Fruit fly (Drosophila melanogaster) whole organism, embryonic: ENCODE results near the gene spel1.

ENCODE experiments used
- Aef1 ChIP-seq: fragments of 200-800 bp; sonication (Bioruptor generic); IDR thresholded peaks from 3 replicates; pipeline ENCODE4 v1.3.6; 2022; ENCODE audit warnings: missing biosample characterization, missing genetic modification characterization
- Asciz ChIP-seq: fragments of 200-800 bp; sonication (Bioruptor generic); optimal IDR thresholded peaks from 2 replicates; lab custom pipeline; 2017; ENCODE audit warnings: missing biosample characterization, mild to moderate bottlenecking, missing genetic modification characterization, missing genetic modification reagents
- B-H1 ChIP-seq: fragments of 200-800 bp; sonication (Bioruptor generic); IDR thresholded peaks from 3 replicates; pipeline ENCODE4 v1.3.6; 2022; ENCODE audit warnings: missing biosample characterization, missing genetic modification characterization
- BEAF-32 ChIP-seq: fragments of 200-800 bp; sonication (Bioruptor generic); optimal IDR thresholded peaks from 3 replicates; lab custom pipeline; 2017; ENCODE audit warnings: missing biosample characterization, missing genetic modification characterization, mild to moderate bottlenecking, moderate library complexity, missing genetic modification reagents
- CG11695 ChIP-seq: fragments of 200-800 bp; sonication (Bioruptor generic); IDR thresholded peaks from 3 replicates; pipeline ENCODE4 v1.3.6; 2022; ENCODE audit warnings: missing biosample characterization, missing genetic modification characterization
- CG12942 ChIP-seq: fragments of 200-800 bp; sonication (Bioruptor generic); optimal IDR thresholded peaks from 3 replicates; lab custom pipeline; 2016; ENCODE audit warnings: missing biosample characterization, missing genetic modification characterization
- CG13287 ChIP-seq: fragments of 200-800 bp; sonication (Bioruptor generic); IDR thresholded peaks from 2 replicates; pipeline ENCODE4 v1.3.6; 2022; ENCODE audit warnings: missing biosample characterization, missing genetic modification characterization; ENCODE audit not compliant: partially characterized antibody
- CG14710 ChIP-seq: fragments of 200-800 bp; sonication (Bioruptor generic); optimal IDR thresholded peaks from 3 replicates; lab custom pipeline; 2019; ENCODE audit warnings: missing biosample characterization, mild to moderate bottlenecking, missing genetic modification characterization, moderate library complexity
- CG15514 ChIP-seq: fragments of 200-800 bp; sonication (Bioruptor generic); optimal IDR thresholded peaks from 3 replicates; lab custom pipeline; 2017; ENCODE audit warnings: missing biosample characterization, missing genetic modification characterization, mild to moderate bottlenecking, moderate library complexity, missing genetic modification reagents
- CG16779 ChIP-seq: fragments of 200-800 bp; sonication (Bioruptor generic); IDR thresholded peaks from 2 replicates; pipeline ENCODE4 v1.3.6; 2022; ENCODE audit warnings: missing biosample characterization, missing genetic modification characterization
- CG16813 ChIP-seq: fragments of 200-800 bp; sonication (Bioruptor generic); IDR thresholded peaks from 3 replicates; pipeline ENCODE4 v1.3.6; 2022; ENCODE audit warnings: missing biosample characterization, missing genetic modification characterization; ENCODE audit not compliant: partially characterized antibody
- CG17186 ChIP-seq: fragments of 200-800 bp; sonication (Bioruptor generic); optimal IDR thresholded peaks from 3 replicates; lab custom pipeline; 2017; ENCODE audit warnings: missing biosample characterization, missing genetic modification reagents, missing genetic modification characterization
- CG17568 ChIP-seq: fragments of 200-800 bp; sonication (Bioruptor generic); optimal IDR thresholded peaks from 2 replicates; lab custom pipeline; 2018; ENCODE audit warnings: missing biosample characterization, mild to moderate bottlenecking, missing genetic modification characterization, moderate library complexity
- CG17912 ChIP-seq: fragments of 200-800 bp; sonication (Bioruptor generic); optimal IDR thresholded peaks from 2 replicates; lab custom pipeline; 2018; ENCODE audit warnings: missing biosample characterization, mild to moderate bottlenecking, missing genetic modification characterization
- CG4360 ChIP-seq: fragments of 200-800 bp; sonication (Bioruptor generic); IDR thresholded peaks from 2 replicates; pipeline ENCODE4 v1.3.6; 2022; ENCODE audit warnings: missing biosample characterization, missing genetic modification characterization
- CG4707 ChIP-seq: fragments of 200-800 bp; sonication (Bioruptor generic); optimal IDR thresholded peaks from 2 replicates; lab custom pipeline; 2018; ENCODE audit warnings: missing biosample characterization, mild to moderate bottlenecking, missing genetic modification characterization, moderate library complexity
- CG6272 ChIP-seq: fragments of 200-800 bp; sonication (Bioruptor generic); IDR thresholded peaks from 2 replicates; pipeline ENCODE4 v1.3.6; 2022; ENCODE audit warnings: missing biosample characterization, missing genetic modification characterization
- CG7786 ChIP-seq: fragments of 200-800 bp; sonication (Bioruptor generic); optimal IDR thresholded peaks from 2 replicates; lab custom pipeline; 2016; ENCODE audit warnings: missing biosample characterization, missing genetic modification characterization
- CG7928 ChIP-seq: fragments of 200-800 bp; sonication (Bioruptor generic); optimal IDR thresholded peaks from 2 replicates; lab custom pipeline; 2017; ENCODE audit warnings: missing biosample characterization, mild to moderate bottlenecking, missing genetic modification characterization
- CG9797 ChIP-seq: fragments of 200-800 bp; sonication (Bioruptor generic); optimal IDR thresholded peaks from 3 replicates; lab custom pipeline; 2018; ENCODE audit warnings: missing biosample characterization, mild to moderate bottlenecking, missing genetic modification characterization
- Hmx ChIP-seq: fragments of 200-800 bp; sonication (Bioruptor generic); optimal IDR thresholded peaks from 2 replicates; lab custom pipeline; 2016; ENCODE audit warnings: missing biosample characterization, missing genetic modification characterization
- Hr39 ChIP-seq: fragments of >200 bp; optimal IDR thresholded peaks from 2 replicates; lab custom pipeline; 2017
- MESR4 ChIP-seq: fragments of 200-800 bp; sonication (Bioruptor generic); optimal IDR thresholded peaks from 2 replicates; lab custom pipeline; 2018; ENCODE audit warnings: missing biosample characterization, mild to moderate bottlenecking, missing genetic modification characterization, moderate library complexity
- Mad ChIP-seq: fragments of 200-800 bp; sonication (Bioruptor generic); optimal IDR thresholded peaks from 2 replicates; lab custom pipeline; 2016; ENCODE audit warnings: missing biosample characterization, missing genetic modification characterization
- NK7.1 ChIP-seq: fragments of 200-800 bp; sonication (Bioruptor generic); optimal IDR thresholded peaks from 3 replicates; lab custom pipeline; 2016; ENCODE audit warnings: missing biosample characterization, missing genetic modification characterization
- Nf-YA ChIP-seq: fragments of 200-800 bp; sonication (Bioruptor generic); IDR thresholded peaks from 2 replicates; pipeline ENCODE4 v1.3.6; 2022; ENCODE audit warnings: missing biosample characterization, missing genetic modification characterization
- Nf-YB ChIP-seq: fragments of 200-800 bp; sonication (Bioruptor generic); optimal IDR thresholded peaks from 3 replicates; lab custom pipeline; 2019; ENCODE audit warnings: missing biosample characterization, mild to moderate bottlenecking, missing genetic modification characterization, moderate library complexity
- NfI ChIP-seq: fragments of 200-800 bp; sonication (Bioruptor generic); optimal IDR thresholded peaks from 3 replicates; lab custom pipeline; 2018; ENCODE audit warnings: missing biosample characterization, mild to moderate bottlenecking, missing genetic modification characterization, moderate library complexity
- Scr ChIP-seq: fragments of 200-800 bp; sonication (Bioruptor generic); IDR thresholded peaks from 2 replicates; pipeline ENCODE4 v1.3.6; 2022; ENCODE audit warnings: missing biosample characterization, missing genetic modification characterization; ENCODE audit not compliant: partially characterized antibody
- amos ChIP-seq: fragments of 200-800 bp; sonication (Bioruptor generic); IDR thresholded peaks from 2 replicates; pipeline ENCODE4 v1.3.6; 2022; ENCODE audit warnings: missing biosample characterization, missing genetic modification characterization; ENCODE audit not compliant: partially characterized antibody
- ase ChIP-seq: fragments of 200-800 bp; sonication (Bioruptor generic); IDR thresholded peaks from 3 replicates; pipeline ENCODE4 v1.3.6; 2022; ENCODE audit warnings: missing biosample characterization, missing genetic modification characterization
- bab2 ChIP-seq: fragments of 200-800 bp; sonication (Bioruptor generic); optimal IDR thresholded peaks from 2 replicates; lab custom pipeline; 2016; ENCODE audit warnings: missing biosample characterization, missing genetic modification characterization
- bsh ChIP-seq, 2 experiments: fragments of 200-800 bp; sonication (Bioruptor generic); optimal IDR thresholded peaks; 2 replicates each; lab custom pipeline; 2017 to 2018; ENCODE audit warnings: mild to moderate bottlenecking in 2 of 2, missing biosample characterization in 2 of 2, missing genetic modification characterization in 2 of 2, moderate library complexity in 1 of 2
- cato ChIP-seq: fragments of 200-800 bp; sonication (Bioruptor generic); optimal IDR thresholded peaks from 2 replicates; lab custom pipeline; 2016; ENCODE audit warnings: missing biosample characterization, missing genetic modification characterization, borderline replicate concordance
- chm ChIP-seq: fragments of 200-800 bp; sonication (Bioruptor generic); IDR thresholded peaks from 2 replicates; pipeline ENCODE4 v1.3.6; 2022; ENCODE audit warnings: missing biosample characterization, missing genetic modification characterization
- fd96Cb ChIP-seq: fragments of 200-800 bp; sonication (Bioruptor generic); optimal IDR thresholded peaks from 2 replicates; lab custom pipeline; 2018; ENCODE audit warnings: missing biosample characterization, mild to moderate bottlenecking, missing genetic modification characterization, moderate library complexity
- gce ChIP-seq: fragments of 200-800 bp; sonication (Bioruptor generic); IDR thresholded peaks from 3 replicates; pipeline ENCODE4 v1.3.6; 2022; ENCODE audit warnings: missing biosample characterization, missing genetic modification characterization
- ham ChIP-seq: fragments of 200-800 bp; sonication (Bioruptor generic); IDR thresholded peaks from 2 replicates; pipeline ENCODE4 v1.3.6; 2022; ENCODE audit warnings: missing biosample characterization, missing genetic modification characterization
- jigr1 ChIP-seq: fragments of 200-800 bp; sonication (Bioruptor generic); IDR thresholded peaks from 3 replicates; pipeline ENCODE4 v1.3.6; 2022; ENCODE audit warnings: missing biosample characterization, missing genetic modification characterization
- kni ChIP-seq: fragments of 200-800 bp; sonication (Bioruptor generic); optimal IDR thresholded peaks from 3 replicates; lab custom pipeline; 2017; ENCODE audit warnings: mild to moderate bottlenecking, missing biosample characterization, missing genetic modification reagents, missing genetic modification characterization
- maf-S ChIP-seq: fragments of 200-800 bp; sonication (Bioruptor generic); optimal IDR thresholded peaks from 2 replicates; lab custom pipeline; 2016; ENCODE audit warnings: missing biosample characterization, missing genetic modification characterization
- peb ChIP-seq: fragments of 200-800 bp; sonication (Bioruptor generic); IDR thresholded peaks from 2 replicates; pipeline ENCODE4 v1.3.6; 2022; ENCODE audit warnings: missing biosample characterization, missing genetic modification characterization
- seq ChIP-seq: fragments of 200-800 bp; sonication (Bioruptor generic); IDR thresholded peaks from 2 replicates; pipeline ENCODE4 v1.3.6; 2022; ENCODE audit warnings: missing biosample characterization, missing genetic modification characterization
- shn ChIP-seq: fragments of 200-800 bp; sonication (Bioruptor generic); optimal IDR thresholded peaks from 3 replicates; lab custom pipeline; 2016; ENCODE audit warnings: missing biosample characterization, missing genetic modification characterization
- slou ChIP-seq: fragments of 200-800 bp; sonication (Bioruptor generic); optimal IDR thresholded peaks from 3 replicates; lab custom pipeline; 2016; ENCODE audit warnings: missing biosample characterization, missing genetic modification characterization
- slp2 ChIP-seq: fragments of 200-800 bp; sonication (Bioruptor generic); optimal IDR thresholded peaks from 2 replicates; lab custom pipeline; 2016; ENCODE audit warnings: missing biosample characterization, missing genetic modification characterization
- stwl ChIP-seq: fragments of 200-800 bp; sonication (Bioruptor generic); optimal IDR thresholded peaks from 3 replicates; lab custom pipeline; 2018; ENCODE audit warnings: missing biosample characterization, mild to moderate bottlenecking, missing genetic modification characterization, moderate library complexity
- tap ChIP-seq: fragments of 200-800 bp; optimal IDR thresholded peaks from 3 replicates; lab custom pipeline; 2019; ENCODE audit warnings: missing biosample characterization, mild to moderate bottlenecking, missing genetic modification characterization, moderate library complexity
- zf30C ChIP-seq: fragments of 200-800 bp; sonication (Bioruptor generic); optimal IDR thresholded peaks from 3 replicates; lab custom pipeline; 2018; ENCODE audit warnings: missing biosample characterization, mild to moderate bottlenecking, missing genetic modification characterization

Gene spel1

dm6 chr2L:14355033-14355851 lies 6.6 kb upstream of the spel1 start, which contains the start of gene Rab14 (continued):
- TF ChIP-seq jigr1 (no peak; the same call in 2 of the 3 replicates), CG16813 (GFP tag; lab: Robert Waterston, UW) (peak; percentile 88), NK7.1 (GFP tag; lab: Kevin White, UChicago) (peak; percentile 34), zf30C (GFP tag; lab: Kevin White, UChicago) (no peak), kni (GFP tag; lab: Kevin White, UChicago) (peak; percentile 61), CG15514 (GFP tag; lab: Kevin White, UChicago) (peak; percentile 58), Nf-YA (GFP tag; lab: Robert Waterston, UW) (peak; percentile 69), slou (GFP tag; lab: Kevin White, UChicago) (peak; percentile 73), Scr (GFP tag; lab: Robert Waterston, UW) (peak; percentile 81), B-H1 (peak; percentile 68), tap (peak; percentile 75), CG12942 (peak; percentile 65), Mad (peak; percentile 52), CG11695 (GFP tag; lab: Robert Waterston, UW) (peak; percentile 84), CG17186 (GFP tag; lab: Kevin White, UChicago) (peak; percentile 95), ham (no peak), CG7928 (peak; percentile 28), CG6272 (GFP tag; lab: Robert Waterston, UW) (peak; percentile 48), MESR4 (GFP tag; lab: Kevin White, UChicago) (peak; percentile 92), slp2 (GFP tag; lab: Kevin White, UChicago) (peak; percentile 31), cato (GFP tag; lab: Kevin White, UChicago) (peak; percentile 25), CG16779 (GFP tag; lab: Robert Waterston, UW) (peak; percentile 60; the same call in 1 of the 2 replicates), Aef1 (GFP tag; lab: Robert Waterston, UW) (peak; percentile 81), CG13287 (GFP tag; lab: Robert Waterston, UW) (peak; percentile 88), Hr39 (no peak), shn (GFP tag; lab: Kevin White, UChicago) (peak; percentile 60), seq (GFP tag; lab: Robert Waterston, UW) (peak; percentile 82), amos (GFP tag; lab: Robert Waterston, UW) (peak; percentile 93), CG17568 (GFP tag; lab: Kevin White, UChicago) (peak; percentile 82), gce (GFP tag; lab: Robert Waterston, UW) (peak; percentile 82), NfI (GFP tag; lab: Kevin White, UChicago) (peak; percentile 86), chm (GFP tag; lab: Robert Waterston, UW) (peak; percentile 86), CG9797 (GFP tag; lab: Kevin White, UChicago) (peak; percentile 99), bsh (GFP tag; optimal IDR thresholded peaks at IDR 0.05; lab: Kevin White, UChicago) (peak; percentile 12 to 86), CG4707 (peak; percentile 75), peb (peak; percentile 48), bab2 (GFP tag; lab: Kevin White, UChicago) (peak; percentile 80), maf-S (GFP tag; lab: Kevin White, UChicago) (peak; percentile 50), BEAF-32 (GFP tag; lab: Kevin White, UChicago) (peak; percentile 88), ase (peak; percentile 85), CG14710 (tag; lab: Kevin White, UChicago) (peak; percentile 88), Asciz (GFP tag; lab: Kevin White, UChicago) (peak; percentile 76), CG7786 (peak; percentile 65), CG17912 (GFP tag; lab: Kevin White, UChicago) (peak; percentile 78), Hmx (GFP tag; lab: Kevin White, UChicago) (peak; percentile 41), stwl (tag; lab: Kevin White, UChicago) (peak; percentile 91), CG4360 (GFP tag; lab: Robert Waterston, UW) (peak; percentile 92), Nf-YB (peak; percentile 71), fd96Cb (peak; percentile 70)
